Worm (Caenorhabditis elegans) whole organism, L1 larva: ENCODE measurements around the gene F49C12.9.
"Not testable (repeated sequence)": the region's sequence is repeated elsewhere in the genome, so short reads cannot be mapped to it uniquely, and the experiment has no call there.

ENCODE experiments used
- lin-13 ChIP-seq: fragments of 150-350 bp; optimal IDR thresholded peaks from 2 replicates; lab custom pipeline; 2014; ENCODE audit warnings: missing biosample characterization, missing genetic modification reagents, missing genetic modification characterization
- unc-62 ChIP-seq: fragments of 150-350 bp; optimal IDR thresholded peaks from 2 replicates; lab custom pipeline; 2014; ENCODE audit warnings: missing biosample characterization, missing genetic modification reagents, missing genetic modification characterization

DNA sequence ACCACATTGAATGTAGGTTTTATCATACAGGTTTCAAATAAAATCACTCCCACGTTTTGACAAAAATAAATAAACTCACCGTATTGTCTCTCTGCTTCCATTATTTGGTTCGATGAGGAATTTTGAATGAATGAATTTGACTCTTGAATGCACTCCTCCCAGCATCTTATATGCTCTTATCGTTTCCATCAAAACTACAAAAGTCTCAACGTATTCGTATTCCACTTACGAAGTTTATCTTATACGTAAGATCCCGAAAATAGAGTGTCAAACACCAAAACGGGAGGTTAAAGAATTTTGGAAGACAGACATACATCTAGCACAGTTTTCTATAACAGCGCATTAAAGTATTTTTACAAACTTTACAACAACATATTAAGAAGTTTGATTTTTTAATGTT lies 22.2 kb downstream of the F49C12.9 start, which contains the start of gene nhr-264:
- not testable (repeated sequence) for TF ChIP-seq unc-62, lin-13 (GFP tag; lab: Kevin White, UChicago)
